Worm (Caenorhabditis elegans): Measurements from ENCODE around the gene C09B9.85.

DNA sequence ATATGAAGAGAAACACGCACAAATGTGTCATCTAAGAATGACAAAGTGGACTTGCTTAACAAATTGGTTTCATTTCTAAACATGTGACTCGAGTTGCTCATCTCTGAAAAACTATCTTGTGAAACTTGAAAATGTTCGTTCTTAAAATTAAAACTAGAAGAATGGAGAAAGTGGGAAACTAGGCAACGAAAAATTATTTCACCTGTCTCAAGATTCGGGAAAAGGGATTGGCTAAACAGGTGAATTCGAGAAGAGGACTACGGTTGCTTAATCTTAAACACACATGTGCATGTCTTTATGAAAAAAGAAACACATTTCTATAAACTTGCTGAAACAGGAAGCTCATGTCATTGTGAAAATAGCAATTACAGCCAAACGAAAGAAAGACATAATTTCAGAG is 44.5 kb downstream of the C09B9.85 start, which contains the start of gene srz-24:
- TF ChIP-seq him-1 (tag; optimal IDR thresholded peaks at IDR 0.05) (no peak), W03F9.2 (tag; optimal IDR thresholded peaks at IDR 0.05) (no peak), dao-5 (tag; optimal IDR thresholded peaks at IDR 0.05) (no peak)

Data from whole organism, L4/young adult.